Worm (Caenorhabditis elegans) whole organism, late embryonic: ENCODE measurements around the gene R02D5.9.
A peak's percentile ranks its signal among the peaks of the same experiment; 100 is the strongest.

ENCODE experiments used
- K02D7.2 ChIP-seq: sonication (generic microtip); optimal IDR thresholded peaks from 2 replicates; lab custom pipeline; 2017; ENCODE audit warnings: mild to moderate bottlenecking, missing genetic modification characterization, missing compliant biosample characterization
- K09A11.1 ChIP-seq: sonication (generic microtip); optimal IDR thresholded peaks from 2 replicates; lab custom pipeline; 2017; ENCODE audit warnings: antibody characterized with exemption, mild to moderate bottlenecking, missing genetic modification characterization, missing compliant biosample characterization; ENCODE audit not compliant: insufficient read depth
- T23F11.4 ChIP-seq: fragments of 200-800 bp; sonication (Bioruptor generic); optimal IDR thresholded peaks from 2 replicates; lab custom pipeline; 2018; ENCODE audit warnings: mild to moderate bottlenecking, missing genetic modification characterization, missing compliant biosample characterization
- ceh-14 ChIP-seq: sonication (generic microtip); optimal IDR thresholded peaks from 2 replicates; lab custom pipeline; 2016; ENCODE audit warnings: missing genotype, missing genetic modification characterization, missing compliant biosample characterization
- ceh-18 ChIP-seq: sonication (generic microtip); optimal IDR thresholded peaks from 2 replicates; lab custom pipeline; 2016; ENCODE audit warnings: missing genetic modification characterization, missing compliant biosample characterization
- ceh-19 ChIP-seq: fragments of 200-800 bp; sonication (Bioruptor generic); optimal IDR thresholded peaks from 2 replicates; lab custom pipeline; 2018; ENCODE audit warnings: mild to moderate bottlenecking, missing genetic modification characterization, missing compliant biosample characterization
- ceh-22 ChIP-seq: sonication (generic microtip); optimal IDR thresholded peaks from 2 replicates; lab custom pipeline; 2017; ENCODE audit warnings: missing biosample characterization, missing genetic modification characterization
- ceh-24 ChIP-seq: sonication (generic microtip); optimal IDR thresholded peaks from 2 replicates; lab custom pipeline; 2016; ENCODE audit warnings: mild to moderate bottlenecking, missing genetic modification characterization, missing compliant biosample characterization
- ceh-48 ChIP-seq: sonication (generic microtip); optimal IDR thresholded peaks from 2 replicates; lab custom pipeline; 2016; ENCODE audit warnings: missing genetic modification characterization, inconsistent platforms, missing compliant biosample characterization
- ceh-9 ChIP-seq: sonication (generic microtip); optimal IDR thresholded peaks from 2 replicates; lab custom pipeline; 2016; ENCODE audit warnings: mild to moderate bottlenecking, missing genetic modification characterization, inconsistent platforms, missing compliant biosample characterization
- elt-2 ChIP-seq: sonication (generic microtip); optimal IDR thresholded peaks from 2 replicates; lab custom pipeline; 2016; ENCODE audit warnings: missing genetic modification reagents, missing genetic modification characterization, missing compliant biosample characterization
- fax-1 ChIP-seq: sonication (generic microtip); optimal IDR thresholded peaks from 2 replicates; lab custom pipeline; 2016; ENCODE audit warnings: missing genotype, missing genetic modification characterization, missing compliant biosample characterization
- hlh-13 ChIP-seq: fragments of 200-800 bp; sonication (Bioruptor generic); optimal IDR thresholded peaks from 2 replicates; lab custom pipeline; 2018; ENCODE audit warnings: mild to moderate bottlenecking, missing genetic modification characterization, missing compliant biosample characterization
- hlh-15 ChIP-seq: sonication (generic microtip); optimal IDR thresholded peaks from 2 replicates; lab custom pipeline; 2016; ENCODE audit warnings: missing genetic modification characterization, missing compliant biosample characterization
- hlh-30 ChIP-seq: sonication (generic microtip); optimal IDR thresholded peaks from 2 replicates; lab custom pipeline; 2017; ENCODE audit warnings: antibody characterized with exemption, missing genetic modification characterization, missing compliant biosample characterization; ENCODE audit not compliant: insufficient read depth
- lin-11 ChIP-seq: fragments of 200-800 bp; sonication (Bioruptor generic); optimal IDR thresholded peaks from 2 replicates; lab custom pipeline; 2018; ENCODE audit warnings: mild to moderate bottlenecking, missing genetic modification characterization, missing compliant biosample characterization
- madf-2 ChIP-seq: sonication (generic microtip); optimal IDR thresholded peaks from 2 replicates; lab custom pipeline; 2017; ENCODE audit warnings: missing genetic modification characterization, missing compliant biosample characterization
- npax-4 ChIP-seq: sonication (generic microtip); optimal IDR thresholded peaks from 2 replicates; lab custom pipeline; 2016; ENCODE audit warnings: missing genetic modification characterization, missing compliant biosample characterization
- odd-2 ChIP-seq: sonication (generic microtip); optimal IDR thresholded peaks from 2 replicates; lab custom pipeline; 2017; ENCODE audit warnings: antibody characterized with exemption, mild to moderate bottlenecking, missing genetic modification characterization, missing compliant biosample characterization
- pat-9 ChIP-seq: fragments of 200-800 bp; sonication (Bioruptor generic); optimal IDR thresholded peaks from 2 replicates; lab custom pipeline; 2018; ENCODE audit warnings: mild to moderate bottlenecking, missing genetic modification characterization, moderate library complexity, missing compliant biosample characterization
- pha-4 ChIP-seq: fragments of 150-350 bp; optimal IDR thresholded peaks from 2 replicates; lab custom pipeline; 2018; ENCODE audit warnings: missing biosample characterization, missing genetic modification reagents, missing genetic modification characterization
- ref-2 ChIP-seq: sonication (generic microtip); optimal IDR thresholded peaks from 2 replicates; lab custom pipeline; 2016; ENCODE audit warnings: missing genetic modification characterization, missing compliant biosample characterization
- rnt-1 ChIP-seq: sonication (generic microtip); optimal IDR thresholded peaks from 2 replicates; lab custom pipeline; 2016; ENCODE audit warnings: missing genetic modification characterization, missing compliant biosample characterization
- sox-2 ChIP-seq: fragments of 200-800 bp; sonication (Bioruptor generic); IDR thresholded peaks from 2 replicates; pipeline ENCODE4 v1.3.6; 2022; ENCODE audit warnings: missing genetic modification reagents, missing genetic modification characterization, missing compliant biosample characterization
- sox-4 ChIP-seq: sonication (generic microtip); optimal IDR thresholded peaks from 2 replicates; lab custom pipeline; 2017; ENCODE audit warnings: mild to moderate bottlenecking, missing genetic modification characterization, inconsistent platforms, missing compliant biosample characterization
- unc-3 ChIP-seq, 2 experiments: fragments of 200-800 bp in 1 of 2; sonication (Bioruptor generic) in 1 of 2; sonication (generic microtip) in 1 of 2; conservative IDR thresholded peaks in 1 of 2; optimal IDR thresholded peaks in 1 of 2; 2 replicates each; pipeline versions ENCODE4 v1.3.6 to Lab custom; 2016 to 2022; ENCODE audit warnings: missing compliant biosample characterization in 2 of 2, missing genetic modification characterization in 2 of 2, missing genetic modification reagents in 1 of 2
- unc-55 ChIP-seq: sonication (generic microtip); optimal IDR thresholded peaks from 2 replicates; lab custom pipeline; 2017; ENCODE audit warnings: missing biosample characterization, missing genetic modification reagents, missing genetic modification characterization
- unc-86 ChIP-seq: sonication (generic microtip); optimal IDR thresholded peaks from 2 replicates; lab custom pipeline; 2016; ENCODE audit warnings: missing genetic modification characterization, missing compliant biosample characterization

R02D5.9 gene

ce11 chrV:14519268-14519667 is 8.3 kb upstream of the R02D5.9 start, which contains the start of gene R02D5.8:
Gene R02D5.8 (minus strand): TSS chrV:14519368.
- TF ChIP-seq sox-4 (tag; lab: Kevin White, UChicago) (no peak), npax-4 (tag; lab: Kevin White, UChicago) (no peak), unc-86 (tag; lab: Kevin White, UChicago) (no peak), hlh-13 (no peak), ceh-24 (tag; lab: Kevin White, UChicago) (no peak), unc-55 (no peak), K02D7.2 (no peak), ceh-19 (GFP tag; lab: Kevin White, UChicago) (no peak), rnt-1 (tag; lab: Kevin White, UChicago) (no peak), pha-4 (tag; lab: Kevin White, UChicago) (no peak)

- no peak for TF ChIP-seq sox-2 (GFP tag; lab: Robert Waterston, UW)
- TF ChIP-seq ref-2, result no peak
Observed at ce11 chrV:14518010-14518409, 7.1 kb upstream of the R02D5.9 start, which contains the start of gene R02D5.6. Gene R02D5.6 (minus strand): TSS chrV:14518110.

ce11 chrV:14508556-14508955 is 2.4 kb downstream of the R02D5.9 start:
- TF ChIP-seq pat-9 (tag; lab: Kevin White, UChicago), result no peak
- TF ChIP-seq odd-2 (tag; lab: Kevin White, UChicago), result no peak
- no peak for TF ChIP-seq ceh-14 (tag; lab: Kevin White, UChicago)
- TF ChIP-seq ceh-9 (tag; lab: Kevin White, UChicago), result no peak
- no peak for TF ChIP-seq madf-2 (tag; lab: Kevin White, UChicago)
- TF ChIP-seq npax-4 (tag; lab: Kevin White, UChicago), result no peak
- no peak for TF ChIP-seq ceh-48 (tag; lab: Kevin White, UChicago)
- TF ChIP-seq ceh-18, result no peak
- no peak for TF ChIP-seq unc-3 (GFP tag; conservative IDR thresholded peaks at IDR 0.05; lab: Robert Waterston, UW)
- no peak for TF ChIP-seq unc-3 (tag; optimal IDR thresholded peaks at IDR 0.05; lab: Kevin White, UChicago)
- TF ChIP-seq rnt-1 (tag; lab: Kevin White, UChicago), result no peak
- no peak for TF ChIP-seq hlh-30 (tag; lab: Kevin White, UChicago)
- no peak for TF ChIP-seq hlh-15 (tag; lab: Kevin White, UChicago)
- TF ChIP-seq lin-11 (tag; lab: Kevin White, UChicago), result no peak

ce11 chrV:14508005-14508521 is 2.9 kb downstream of the R02D5.9 start, which contains the start of gene R02D5.1:
Gene R02D5.1 (plus strand): TSS chrV:14508249.
- TF ChIP-seq K09A11.1 (tag; lab: Kevin White, UChicago) (no peak), fax-1 (tag; lab: Kevin White, UChicago) (no peak), ref-2 (peak; percentile 77), T23F11.4 (GFP tag; lab: Kevin White, UChicago) (peak; percentile 4)

ce11 chrV:14506713-14507675 is 3.9 kb downstream of the R02D5.9 start:
- TF ChIP-seq unc-55 (peak; percentile 6), elt-2 (tag; lab: Kevin White, UChicago) (peak; percentile 3), ceh-22 (tag; lab: Kevin White, UChicago) (no peak), rnt-1 (tag; lab: Kevin White, UChicago) (peak; percentile 22)
- TF ChIP-seq, all 69 proteins: peak for 3
